Fruit fly (Drosophila melanogaster) whole organism, adult: Measurements from ENCODE around the gene msi.

ENCODE experiments used
- CG11617 ChIP-seq: fragments of 200-800 bp; sonication (Bioruptor generic); optimal IDR thresholded peaks from 2 replicates; lab custom pipeline; 2017; ENCODE audit warnings: mild to moderate bottlenecking, missing biosample characterization, missing genetic modification reagents, missing genetic modification characterization
- CG12768 ChIP-seq: fragments of 200-800 bp; sonication (Bioruptor generic); optimal IDR thresholded peaks from 2 replicates; lab custom pipeline; 2017; ENCODE audit warnings: missing biosample characterization, missing genetic modification characterization, mild to moderate bottlenecking, moderate library complexity, missing genetic modification reagents
- CG14711 ChIP-seq: fragments of 200-800 bp; sonication (Bioruptor generic); optimal IDR thresholded peaks from 2 replicates; lab custom pipeline; 2018; ENCODE audit warnings: missing biosample characterization, mild to moderate bottlenecking, missing genetic modification characterization, moderate library complexity
- CG1620 ChIP-seq: fragments of 200-800 bp; sonication (Bioruptor generic); optimal IDR thresholded peaks from 2 replicates; lab custom pipeline; 2016; ENCODE audit warnings: missing biosample characterization, missing genetic modification characterization
- CG33017 ChIP-seq: fragments of 200-800 bp; sonication (Bioruptor generic); optimal IDR thresholded peaks from 2 replicates; lab custom pipeline; 2018; ENCODE audit warnings: missing biosample characterization, mild to moderate bottlenecking, missing genetic modification characterization, moderate library complexity
- CG5204 ChIP-seq: fragments of 200-800 bp; sonication (Bioruptor generic); optimal IDR thresholded peaks from 2 replicates; lab custom pipeline; 2016; ENCODE audit warnings: missing biosample characterization, missing genetic modification characterization
- CG7045 ChIP-seq: fragments of 200-800 bp; sonication (Bioruptor generic); optimal IDR thresholded peaks from 2 replicates; lab custom pipeline; 2017; ENCODE audit warnings: missing biosample characterization, mild to moderate bottlenecking, missing genetic modification characterization
- CG7101 ChIP-seq: fragments of 200-800 bp; sonication (Bioruptor generic); optimal IDR thresholded peaks from 2 replicates; lab custom pipeline; 2018; ENCODE audit warnings: missing biosample characterization, mild to moderate bottlenecking, missing genetic modification characterization, moderate library complexity
- Clk ChIP-seq: fragments of 200-800 bp; sonication (Bioruptor generic); optimal IDR thresholded peaks from 2 replicates; lab custom pipeline; 2017; ENCODE audit warnings: missing biosample characterization, missing genetic modification characterization
- Crg-1 ChIP-seq: fragments of 200-800 bp; sonication (Bioruptor generic); optimal IDR thresholded peaks from 2 replicates; lab custom pipeline; 2016; ENCODE audit warnings: missing biosample characterization, missing genetic modification characterization
- Hr96 ChIP-seq: fragments of 200-800 bp; sonication (Bioruptor generic); optimal IDR thresholded peaks from 2 replicates; lab custom pipeline; 2016; ENCODE audit warnings: missing biosample characterization, missing genetic modification characterization
- Mnt ChIP-seq: fragments of 200-800 bp; sonication (Bioruptor generic); optimal IDR thresholded peaks from 2 replicates; lab custom pipeline; 2016; ENCODE audit warnings: missing biosample characterization, mild to moderate bottlenecking, missing genetic modification characterization
- bab1 ChIP-seq: fragments of 200-800 bp; sonication (Bioruptor generic); optimal IDR thresholded peaks from 3 replicates; lab custom pipeline; 2019; ENCODE audit warnings: missing biosample characterization, mild to moderate bottlenecking, missing genetic modification characterization, moderate library complexity
- cic ChIP-seq: fragments of 200-800 bp; sonication (Bioruptor generic); optimal IDR thresholded peaks from 2 replicates; lab custom pipeline; 2017; ENCODE audit warnings: missing biosample characterization, mild to moderate bottlenecking, missing genetic modification characterization, moderate library complexity
- cnc ChIP-seq, 2 experiments: fragments of >200 bp; optimal IDR thresholded peaks; 2 replicates each; lab custom pipeline; 2017
- kay ChIP-seq: fragments of 200-800 bp; sonication (Bioruptor generic); peaks from one replicate; lab custom pipeline; 2016; ENCODE audit warnings: missing biosample characterization, missing genetic modification characterization, borderline replicate concordance
- ovo ChIP-seq: fragments of 200-800 bp; sonication (Bioruptor generic); optimal IDR thresholded peaks from 2 replicates; lab custom pipeline; 2016; ENCODE audit warnings: missing biosample characterization, missing genetic modification characterization
- pad ChIP-seq: fragments of 200-800 bp; sonication (Bioruptor generic); optimal IDR thresholded peaks from 3 replicates; lab custom pipeline; 2017; ENCODE audit warnings: missing biosample characterization, missing genetic modification characterization, mild to moderate bottlenecking, moderate library complexity, missing genetic modification reagents
- tj ChIP-seq: fragments of 200-800 bp; sonication (Bioruptor generic); optimal IDR thresholded peaks from 3 replicates; lab custom pipeline; 2017; ENCODE audit warnings: missing biosample characterization, mild to moderate bottlenecking, missing genetic modification characterization, moderate library complexity
- toe ChIP-seq: fragments of 200-800 bp; sonication (Bioruptor generic); optimal IDR thresholded peaks from 2 replicates; lab custom pipeline; 2016; ENCODE audit warnings: missing biosample characterization, missing genetic modification characterization

The msi gene

DNA sequence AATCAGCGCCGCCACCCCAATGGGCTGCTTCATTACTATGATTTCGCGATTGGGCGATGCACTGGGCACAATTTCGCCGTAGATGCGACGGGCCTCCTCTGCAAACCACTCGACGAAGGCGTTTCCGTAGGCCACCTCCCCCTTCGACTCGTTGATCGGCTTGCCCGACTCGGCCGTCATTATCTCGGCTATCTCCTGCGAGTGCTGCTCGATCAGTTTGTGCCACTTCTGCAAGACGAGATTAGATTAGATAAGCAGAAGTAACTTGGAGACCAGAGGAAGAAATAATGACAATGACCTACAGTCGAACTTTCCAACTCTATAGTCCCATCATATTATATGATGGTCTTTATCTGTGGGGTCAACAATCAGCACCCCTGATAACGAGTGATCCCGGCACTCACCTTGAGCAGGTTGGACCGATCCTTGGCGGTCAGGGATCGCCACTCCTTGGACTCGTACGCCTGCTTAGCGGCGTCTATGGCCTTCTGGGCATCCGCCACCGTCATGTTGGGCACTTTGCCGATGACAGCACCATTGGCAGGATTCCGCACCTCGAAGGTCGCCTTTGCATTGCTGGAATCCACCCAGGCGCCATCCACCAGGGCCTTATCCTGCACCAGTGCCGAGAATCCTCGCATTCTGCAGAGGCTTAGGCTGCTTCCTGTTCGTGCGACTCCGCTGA is 110.2 kb downstream of the msi start:
- TF ChIP-seq CG5204 (no peak), CG33017 (no peak), CG12768 (GFP tag; lab: Kevin White, UChicago) (no peak), CG7101 (tag; lab: Kevin White, UChicago) (no peak)

DNA sequence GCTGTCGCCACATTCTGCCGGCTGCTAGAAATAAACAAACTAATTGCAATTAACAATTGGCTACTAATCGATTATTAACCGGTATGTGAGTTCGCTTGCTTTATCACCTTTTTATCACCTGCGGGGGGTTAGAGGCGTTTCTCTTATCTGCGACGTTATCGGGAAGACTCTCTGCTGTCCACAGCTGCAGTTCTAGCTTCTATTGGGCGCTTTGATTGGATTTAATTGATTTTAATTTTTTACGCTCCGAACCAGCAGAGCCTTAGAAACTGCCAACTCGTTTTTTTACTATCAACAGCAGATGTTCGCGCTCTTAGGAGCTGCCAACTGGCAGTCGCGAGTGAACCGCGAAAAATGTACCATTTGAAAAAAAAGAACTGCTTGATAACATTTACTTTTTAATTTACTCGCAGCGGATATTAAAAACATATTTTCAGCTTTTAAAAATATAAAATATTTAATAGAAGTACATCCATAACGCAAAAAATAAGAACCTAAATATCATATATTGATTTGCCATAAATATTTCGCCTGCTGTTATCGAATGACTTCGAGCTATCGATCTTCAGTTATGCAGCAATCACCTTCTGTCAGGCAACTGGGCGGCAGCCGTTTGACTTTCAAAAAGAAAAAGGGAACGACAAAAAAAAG is 110.8 kb downstream of the msi start, which contains the start of gene Ssadh:
Gene Ssadh, minus strand, starts transcription at position 300 of the 651 bp plus-strand sequence.
- TF ChIP-seq Crg-1 (no peak), cic (GFP tag; lab: Kevin White, UChicago) (peak; percentile 43), bab1 (GFP tag; lab: Kevin White, UChicago) (peak; percentile 26), CG1620 (GFP tag; lab: Kevin White, UChicago) (no peak), Clk (no peak), CG14711 (tag; lab: Kevin White, UChicago) (no peak), CG5204 (no peak), cnc (optimal IDR thresholded peaks at IDR 0.05; lab: Kevin White, UChicago) (no peak), tj (GFP tag; lab: Kevin White, UChicago) (no peak), pad (no peak), CG11617 (no peak), Mnt (GFP tag; lab: Kevin White, UChicago) (peak; percentile 10), kay (no peak), toe (GFP tag; lab: Kevin White, UChicago) (peak; percentile 43)

DNA sequence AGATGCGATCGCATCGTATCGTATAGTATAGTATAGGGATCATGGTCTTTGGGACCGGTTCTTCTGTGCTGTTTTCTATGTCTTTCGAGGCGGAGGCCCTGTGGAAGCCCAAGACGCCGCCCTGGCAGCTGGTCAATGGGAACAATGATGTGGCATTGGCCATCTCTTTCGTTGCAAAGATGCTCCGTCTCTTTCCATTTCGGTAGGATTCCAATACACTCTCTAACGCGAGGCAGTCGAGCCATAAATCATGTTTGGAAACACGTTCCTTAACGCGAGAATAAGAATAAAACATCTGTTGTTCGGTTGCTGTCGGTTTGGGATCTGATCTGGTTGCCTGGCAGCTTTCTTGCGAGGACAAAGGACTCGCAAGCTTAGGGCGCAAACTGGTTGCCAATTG is 112.7 kb downstream of the msi start:
- TF ChIP-seq pad = no peak
- no peak for TF ChIP-seq Clk
- no peak for TF ChIP-seq tj (GFP tag; lab: Kevin White, UChicago)
- no peak for TF ChIP-seq CG7101 (tag; lab: Kevin White, UChicago)
- TF ChIP-seq bab1 (GFP tag; lab: Kevin White, UChicago) = no peak
- TF ChIP-seq Mnt (GFP tag; lab: Kevin White, UChicago) = no peak
- TF ChIP-seq toe (GFP tag; lab: Kevin White, UChicago) = no peak

DNA sequence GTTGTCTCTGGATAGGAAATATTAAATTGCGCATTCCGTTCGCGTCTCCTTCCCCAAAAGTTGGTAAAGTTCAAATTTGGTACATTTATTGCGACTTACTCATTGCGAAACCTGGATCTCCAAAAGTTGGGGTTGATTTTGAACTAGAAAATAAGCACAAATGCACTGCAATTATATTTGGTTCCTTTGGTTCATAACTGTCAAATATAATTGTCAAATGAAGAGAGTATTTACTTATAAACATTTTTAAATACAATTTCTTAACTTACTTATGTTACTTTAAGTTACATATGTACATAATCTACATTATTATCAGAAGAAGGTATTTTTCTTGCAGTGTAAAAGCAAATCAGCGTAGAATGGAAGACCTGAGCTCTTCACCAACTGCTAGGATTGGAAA is 114.6 kb downstream of the msi start:
- no peak for TF ChIP-seq CG7101 (tag; lab: Kevin White, UChicago)
- TF ChIP-seq Crg-1 = no peak
- TF ChIP-seq pad = no peak
- TF ChIP-seq kay = no peak

DNA sequence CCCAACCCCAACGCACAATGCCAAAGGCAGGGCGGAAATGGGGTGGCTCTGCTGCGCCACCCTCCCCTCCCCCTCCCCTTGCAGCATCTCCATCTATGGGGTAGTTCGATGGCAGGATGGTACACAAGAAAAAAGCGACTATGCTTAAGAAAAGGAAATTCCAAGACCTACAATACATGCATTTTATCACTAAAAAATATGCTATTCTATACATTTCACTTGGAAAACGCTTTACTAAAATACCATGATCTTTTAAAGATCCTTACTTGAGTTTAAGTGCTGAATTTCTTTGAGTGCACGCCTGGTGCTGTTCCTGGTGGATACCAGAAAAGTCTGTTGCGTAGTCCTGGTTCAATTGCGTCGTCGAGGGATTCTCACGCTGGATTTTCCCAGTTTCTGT is 115.2 kb downstream of the msi start:
- TF ChIP-seq Hr96 (GFP tag; lab: Kevin White, UChicago) (no peak), CG5204 (no peak), bab1 (GFP tag; lab: Kevin White, UChicago) (no peak), CG12768 (GFP tag; lab: Kevin White, UChicago) (no peak), CG33017 (no peak), CG7101 (tag; lab: Kevin White, UChicago) (no peak), CG14711 (tag; lab: Kevin White, UChicago) (no peak), CG1620 (GFP tag; lab: Kevin White, UChicago) (no peak), ovo (no peak), toe (GFP tag; lab: Kevin White, UChicago) (no peak), kay (no peak), Clk (no peak), Crg-1 (no peak), CG11617 (no peak), CG7045 (no peak), tj (GFP tag; lab: Kevin White, UChicago) (no peak), cic (GFP tag; lab: Kevin White, UChicago) (no peak), cnc (optimal IDR thresholded peaks at IDR 0.05; lab: Kevin White, UChicago) (no peak)

DNA sequence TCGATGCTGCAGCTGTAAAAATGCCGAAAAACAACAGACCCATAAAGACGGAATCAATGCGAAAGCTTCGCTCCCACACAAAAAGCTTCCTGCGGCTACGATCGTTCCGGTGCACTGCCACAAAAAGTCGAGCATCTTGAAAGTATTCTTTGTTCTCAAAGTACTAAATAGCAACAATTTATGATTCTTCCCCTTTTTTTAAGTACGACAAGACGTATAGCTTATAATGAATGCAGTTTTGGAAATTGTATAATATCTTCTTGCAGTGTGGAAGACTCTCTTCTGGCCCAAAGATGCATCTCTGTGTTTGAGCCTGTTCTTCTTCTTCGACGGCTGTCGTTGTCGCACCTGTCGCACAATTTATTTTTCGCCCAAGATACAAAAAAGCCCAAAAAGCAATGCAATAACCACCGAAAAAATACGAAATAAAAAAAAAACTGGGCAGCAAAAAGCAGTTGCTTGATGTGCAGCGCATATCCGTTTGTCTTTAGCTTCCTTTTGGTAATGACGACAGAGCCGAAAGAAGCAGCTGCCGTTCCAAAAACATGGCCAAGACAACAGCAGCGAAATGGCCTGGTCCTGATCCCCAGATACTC is 118.0 kb downstream of the msi start:
- TF ChIP-seq CG7101 (tag; lab: Kevin White, UChicago) = no peak
- no peak for TF ChIP-seq CG33017
- TF ChIP-seq pad = no peak
- no peak for TF ChIP-seq Hr96 (GFP tag; lab: Kevin White, UChicago)
- TF ChIP-seq Clk = no peak
- no peak for TF ChIP-seq bab1 (GFP tag; lab: Kevin White, UChicago)
- TF ChIP-seq CG5204 = no peak
- no peak for TF ChIP-seq kay
- TF ChIP-seq CG7045 = no peak
- no peak for TF ChIP-seq Mnt (GFP tag; lab: Kevin White, UChicago)
- no peak for TF ChIP-seq Crg-1
- TF ChIP-seq CG12768 (GFP tag; lab: Kevin White, UChicago) = no peak
- no peak for TF ChIP-seq CG11617
- TF ChIP-seq ovo = no peak
- TF ChIP-seq CG1620 (GFP tag; lab: Kevin White, UChicago) = no peak
- no peak for TF ChIP-seq cic (GFP tag; lab: Kevin White, UChicago)
- TF ChIP-seq toe (GFP tag; lab: Kevin White, UChicago) = no peak
- no peak for TF ChIP-seq tj (GFP tag; lab: Kevin White, UChicago)
- TF ChIP-seq cnc (optimal IDR thresholded peaks at IDR 0.05; lab: Kevin White, UChicago) = no peak
